Worm (Caenorhabditis elegans): ENCODE data around the gene ZK1067.3.

DNA sequence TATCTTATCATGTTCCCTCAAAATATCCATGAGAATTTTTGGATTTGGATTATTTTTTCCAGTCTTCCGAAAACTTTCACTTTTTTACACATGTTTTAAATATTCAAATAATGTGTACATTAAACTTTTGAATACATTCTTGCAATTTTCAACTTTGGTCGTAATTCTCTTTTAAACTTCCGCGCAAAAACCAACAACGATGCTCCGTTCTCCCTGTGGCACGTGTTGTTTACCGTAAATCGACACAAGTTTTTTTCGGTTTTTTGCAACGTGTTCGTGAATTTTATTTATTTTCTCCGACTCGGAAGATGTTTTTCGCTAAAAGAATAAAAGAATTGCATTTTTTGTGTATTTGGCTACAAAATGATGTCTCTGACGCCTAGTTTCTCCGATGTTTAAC lies 19.7 kb downstream of the ZK1067.3 start:
- TF ChIP-seq Y75B8A.6 (GFP tag; IDR thresholded peaks at IDR 0.05) (no peak), lin-13 (GFP tag; optimal IDR thresholded peaks at IDR 0.05) (no peak), pha-4 (GFP tag; IDR thresholded peaks at IDR 0.05) (no peak), pha-4 (tag; optimal IDR thresholded peaks at IDR 0.05) (peak; percentile 43), pqm-1 (tag; optimal IDR thresholded peaks at IDR 0.05) (no peak), snpc-4 (tag; optimal IDR thresholded peaks at IDR 0.05) (no peak), hif-1 (tag; optimal IDR thresholded peaks at IDR 0.05) (no peak)

Measured in whole organism, L4 larva.